Worm (Caenorhabditis elegans) whole organism, L2 larva: ENCODE measurements around the gene Y17G9B.2.

Experiments used
- C34F6.9 ChIP-seq: fragments of 150-350 bp; optimal IDR thresholded peaks from 2 replicates; lab custom pipeline; 2014; ENCODE audit warnings: missing biosample characterization, missing genetic modification characterization
- F13H6.1 ChIP-seq: sonication (generic microtip); optimal IDR thresholded peaks from 2 replicates; lab custom pipeline; 2016; ENCODE audit warnings: missing genetic modification characterization, missing compliant biosample characterization
- R02D3.7 ChIP-seq: fragments of 150-350 bp; optimal IDR thresholded peaks from 2 replicates; lab custom pipeline; 2014; ENCODE audit warnings: missing biosample characterization, missing genetic modification characterization
- Y55F3AM.14 ChIP-seq: fragments of 200-800 bp; sonication (Bioruptor generic); optimal IDR thresholded peaks from 2 replicates; lab custom pipeline; 2018; ENCODE audit warnings: mild to moderate bottlenecking, missing genetic modification characterization, missing compliant biosample characterization
- ZK546.5 ChIP-seq: sonication (generic microtip); optimal IDR thresholded peaks from 2 replicates; lab custom pipeline; 2017; ENCODE audit warnings: missing biosample characterization, missing genetic modification characterization
- ama-1 ChIP-seq: fragments of 150-350 bp; optimal IDR thresholded peaks from 2 replicates; lab custom pipeline; 2018; ENCODE audit warnings: inconsistent platforms
- blmp-1 ChIP-seq: sonication (generic microtip); optimal IDR thresholded peaks from 2 replicates; lab custom pipeline; 2017; ENCODE audit warnings: missing genetic modification characterization, mild to moderate bottlenecking, missing compliant biosample characterization, antibody characterized with exemption, moderate library complexity; ENCODE audit not compliant: insufficient read depth
- ceh-16 ChIP-seq: fragments of 150-350 bp; optimal IDR thresholded peaks from 2 replicates; lab custom pipeline; 2014; ENCODE audit warnings: missing biosample characterization, missing genetic modification characterization
- crh-2 ChIP-seq: sonication (generic microtip); optimal IDR thresholded peaks from 2 replicates; lab custom pipeline; 2017; ENCODE audit warnings: missing biosample characterization, missing genetic modification characterization
- dmd-4 ChIP-seq: sonication (generic microtip); optimal IDR thresholded peaks from 2 replicates; lab custom pipeline; 2017; ENCODE audit warnings: missing biosample characterization, missing genetic modification characterization
- egl-27 ChIP-seq: sonication (generic microtip); optimal IDR thresholded peaks from 3 replicates; lab custom pipeline; 2017; ENCODE audit warnings: missing biosample characterization, missing genetic modification reagents, missing genetic modification characterization
- elt-1 ChIP-seq: fragments of 150-350 bp; optimal IDR thresholded peaks from 2 replicates; lab custom pipeline; 2014; ENCODE audit warnings: missing biosample characterization, missing genetic modification characterization
- fos-1 ChIP-seq: fragments of 150-350 bp; optimal IDR thresholded peaks from 2 replicates; lab custom pipeline; 2014; ENCODE audit warnings: missing biosample characterization, missing genetic modification characterization
- gmeb-1 ChIP-seq: fragments of 150-350 bp; optimal IDR thresholded peaks from 2 replicates; lab custom pipeline; 2014; ENCODE audit warnings: missing biosample characterization, missing genetic modification characterization
- lin-39 ChIP-seq: fragments of 150-350 bp; optimal IDR thresholded peaks from 2 replicates; lab custom pipeline; 2014; ENCODE audit warnings: missing biosample characterization, missing genetic modification reagents, missing genetic modification characterization
- lsy-2 ChIP-seq, 2 experiments: fragments of 150-350 bp in 1 of 2; sonication (generic microtip) in 1 of 2; optimal IDR thresholded peaks; 2 replicates each; lab custom pipeline; 2014 to 2017; ENCODE audit warnings: missing biosample characterization in 2 of 2, missing genetic modification characterization in 2 of 2
- mab-5 ChIP-seq: fragments of 150-350 bp; optimal IDR thresholded peaks from 2 replicates; lab custom pipeline; 2014; ENCODE audit warnings: missing biosample characterization, missing genetic modification characterization
- mdl-1 ChIP-seq, 2 experiments: fragments of 150-350 bp in 1 of 2; sonication (generic microtip) in 1 of 2; optimal IDR thresholded peaks; 2 replicates each; lab custom pipeline; 2017; ENCODE audit warnings: missing biosample characterization in 2 of 2, missing genetic modification characterization in 2 of 2
- nhr-12 ChIP-seq: fragments of 150-350 bp; optimal IDR thresholded peaks from 2 replicates; lab custom pipeline; 2014; ENCODE audit warnings: missing biosample characterization, missing genetic modification characterization
- nhr-129 ChIP-seq: fragments of 150-350 bp; optimal IDR thresholded peaks from 2 replicates; lab custom pipeline; 2014; ENCODE audit warnings: missing biosample characterization, missing genetic modification characterization
- nhr-21 ChIP-seq: fragments of 150-350 bp; optimal IDR thresholded peaks from 2 replicates; lab custom pipeline; 2014; ENCODE audit warnings: missing biosample characterization, missing genetic modification characterization
- nhr-237 ChIP-seq: fragments of 150-350 bp; optimal IDR thresholded peaks from 2 replicates; lab custom pipeline; 2014; ENCODE audit warnings: missing biosample characterization, missing genetic modification characterization
- nhr-25 ChIP-seq: fragments of 150-350 bp; sonication (generic microtip); optimal IDR thresholded peaks from 3 replicates; lab custom pipeline; 2014; ENCODE audit warnings: missing biosample characterization, missing genetic modification characterization
- nhr-6 ChIP-seq: fragments of 150-350 bp; optimal IDR thresholded peaks from 2 replicates; lab custom pipeline; 2014; ENCODE audit warnings: missing biosample characterization, missing genetic modification characterization
- nhr-77 ChIP-seq: fragments of 150-350 bp; optimal IDR thresholded peaks from 2 replicates; lab custom pipeline; 2014; ENCODE audit warnings: missing biosample characterization, missing genetic modification characterization
- sem-4 ChIP-seq: fragments of 150-350 bp; optimal IDR thresholded peaks from 2 replicates; lab custom pipeline; 2014; ENCODE audit warnings: missing biosample characterization, missing genetic modification reagents, missing genetic modification characterization
- skn-1 ChIP-seq: sonication (generic microtip); optimal IDR thresholded peaks from 2 replicates; lab custom pipeline; 2017; ENCODE audit warnings: missing biosample characterization, missing genetic modification characterization
- sma-3 ChIP-seq: sonication (generic microtip); optimal IDR thresholded peaks from 2 replicates; lab custom pipeline; 2016; ENCODE audit warnings: missing genetic modification reagents, missing genetic modification characterization, missing compliant biosample characterization
- sma-9 ChIP-seq, 2 experiments: fragments of 150-350 bp in 1 of 2; sonication (generic microtip) in 1 of 2; optimal IDR thresholded peaks; 2 replicates each; lab custom pipeline; 2014 to 2016; ENCODE audit warnings: missing genetic modification characterization in 2 of 2, mild to moderate bottlenecking in 1 of 2, missing biosample characterization in 1 of 2, missing compliant biosample characterization in 1 of 2, missing genetic modification reagents in 1 of 2, moderate library complexity in 1 of 2
- unc-39 ChIP-seq: fragments of 150-350 bp; optimal IDR thresholded peaks from 2 replicates; lab custom pipeline; 2014; ENCODE audit warnings: missing biosample characterization, missing genetic modification characterization
- unc-55 ChIP-seq: fragments of 150-350 bp; sonication (generic microtip); optimal IDR thresholded peaks from 3 replicates; lab custom pipeline; 2014; ENCODE audit warnings: missing biosample characterization, missing genetic modification reagents, missing genetic modification characterization
- zag-1 ChIP-seq: fragments of 150-350 bp; optimal IDR thresholded peaks from 2 replicates; lab custom pipeline; 2014; ENCODE audit warnings: missing biosample characterization, missing genetic modification characterization
- ztf-4 ChIP-seq: fragments of 150-350 bp; optimal IDR thresholded peaks from 2 replicates; lab custom pipeline; 2014; ENCODE audit warnings: missing biosample characterization, missing genetic modification characterization

Y17G9B.2 gene

DNA sequence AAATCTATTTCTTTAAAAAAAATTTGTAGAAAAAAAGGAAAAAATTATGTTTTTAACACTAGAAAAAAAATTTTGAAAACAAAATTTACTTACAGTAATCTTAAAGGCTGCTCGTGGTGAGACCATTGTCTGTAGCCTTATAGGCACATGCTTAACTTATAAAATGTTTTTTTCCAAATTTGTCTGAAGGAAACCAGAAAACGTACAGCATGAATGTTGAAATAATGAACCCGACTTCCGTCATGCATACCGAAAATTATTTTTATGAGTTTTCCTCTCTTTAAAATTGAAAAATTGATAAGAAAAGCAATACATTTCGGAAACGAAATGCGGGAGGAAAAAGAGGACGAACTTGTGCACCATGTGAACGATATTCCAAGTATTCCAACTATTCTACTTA, 7.8 kb downstream of the Y17G9B.2 start, which contains the start of gene R11E3.2:
Gene R11E3.2, plus strand, starts transcription at position 301 of the 400 bp plus-strand sequence.
- no peak for TF ChIP-seq elt-1 (tag; lab: Kevin White, UChicago)
- no peak for TF ChIP-seq mab-5
- peak; percentile 29 for TF ChIP-seq fos-1

ce11 chrIV:4776001-4776400, 12.1 kb downstream of the Y17G9B.2 start, which contains the start of gene R11E3.19:
Gene R11E3.19, minus strand, starts transcription at chrIV:4776101.
- TF ChIP-seq blmp-1 (tag; lab: Kevin White, UChicago) (no peak), gmeb-1 (tag; lab: Kevin White, UChicago) (no peak), dmd-4 (no peak), lsy-2 (tag; optimal IDR thresholded peaks at IDR 0.05; lab: Kevin White, UChicago) (no peak), elt-1 (tag; lab: Kevin White, UChicago) (no peak), ztf-4 (tag; lab: Kevin White, UChicago) (no peak), nhr-77 (tag; lab: Kevin White, UChicago) (no peak), egl-27 (tag; lab: Kevin White, UChicago) (no peak), unc-39 (tag; lab: Kevin White, UChicago) (no peak), R02D3.7 (tag; lab: Kevin White, UChicago) (no peak), nhr-25 (tag; lab: Kevin White, UChicago) (no peak), nhr-129 (no peak), unc-55 (GFP tag; lab: Kevin White, UChicago) (no peak), zag-1 (tag; lab: Kevin White, UChicago) (no peak), sma-3 (GFP tag; lab: Kevin White, UChicago) (no peak), sma-9 (GFP tag; optimal IDR thresholded peaks at IDR 0.05; lab: Kevin White, UChicago) (no peak), sma-9 (tag; optimal IDR thresholded peaks at IDR 0.05; lab: Kevin White, UChicago) (no peak), crh-2 (tag; lab: Kevin White, UChicago) (no peak), sem-4 (tag; lab: Kevin White, UChicago) (no peak), skn-1 (tag; lab: Kevin White, UChicago) (no peak), ceh-16 (tag; lab: Kevin White, UChicago) (no peak)
- TF ChIP-seq, all 48 proteins: peak for 0

DNA sequence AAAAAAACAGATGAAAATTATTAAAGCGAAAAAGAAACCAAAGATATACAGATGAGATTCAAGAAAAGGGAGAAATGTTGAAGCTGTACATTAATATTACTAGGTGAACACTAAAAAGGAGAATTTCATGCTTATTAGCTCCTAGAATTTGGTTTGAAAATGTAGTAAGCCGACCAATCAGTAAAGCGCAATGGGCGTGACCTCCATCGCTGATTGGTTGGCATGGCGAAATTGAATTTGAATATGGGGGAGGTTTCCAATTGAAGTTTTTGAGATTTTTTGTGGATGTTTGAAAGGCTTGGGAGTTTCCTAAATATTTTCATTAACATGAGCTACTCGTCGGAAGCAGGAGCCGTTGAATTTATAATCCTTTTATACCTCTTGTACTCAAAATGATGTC, 12.6 kb downstream of the Y17G9B.2 start:
- TF ChIP-seq ceh-16 (tag; lab: Kevin White, UChicago) (no peak), F13H6.1 (tag; lab: Kevin White, UChicago) (no peak), dmd-4 (no peak), mab-5 (no peak), nhr-21 (tag; lab: Kevin White, UChicago) (no peak), lsy-2 (tag; optimal IDR thresholded peaks at IDR 0.05; lab: Kevin White, UChicago) (no peak), nhr-6 (no peak), unc-39 (tag; lab: Kevin White, UChicago) (no peak), nhr-237 (no peak), nhr-12 (tag; lab: Kevin White, UChicago) (no peak)

ce11 chrIV:4780129-4780528, 16.2 kb downstream of the Y17G9B.2 start, which contains the start of gene set-15:
Gene set-15, minus strand, starts transcription at chrIV:4780229.
- TF ChIP-seq nhr-12 (tag; lab: Kevin White, UChicago): no peak
- TF ChIP-seq, all 48 proteins: peak for 0

DNA sequence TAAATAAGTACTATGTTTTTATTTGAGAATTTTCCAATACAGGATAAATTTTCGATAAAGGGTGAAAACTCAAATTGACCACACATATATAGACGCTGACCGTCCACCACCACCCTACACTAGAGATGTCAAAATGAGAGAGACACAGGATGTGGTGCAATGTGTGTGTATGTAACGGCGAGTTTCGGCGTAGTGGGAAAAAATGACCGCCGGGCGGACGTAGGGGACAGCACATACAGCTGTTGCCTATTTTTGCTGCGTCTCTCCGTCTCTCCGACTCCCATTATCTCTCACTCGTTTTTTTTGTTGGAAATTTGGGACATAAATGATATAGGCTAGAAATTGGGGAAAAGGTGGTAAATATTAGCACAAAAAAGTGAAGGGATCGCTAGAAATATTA, 17.2 kb downstream of the Y17G9B.2 start:
- peak; percentile 50 for TF ChIP-seq F13H6.1 (tag; lab: Kevin White, UChicago)
- no peak for TF ChIP-seq ama-1 (lab: Kevin White, UChicago)
- no peak for TF ChIP-seq sem-4 (tag; lab: Kevin White, UChicago)
- TF ChIP-seq nhr-129: peak; percentile 7
- TF ChIP-seq unc-55 (GFP tag; lab: Kevin White, UChicago): peak; percentile 1

DNA sequence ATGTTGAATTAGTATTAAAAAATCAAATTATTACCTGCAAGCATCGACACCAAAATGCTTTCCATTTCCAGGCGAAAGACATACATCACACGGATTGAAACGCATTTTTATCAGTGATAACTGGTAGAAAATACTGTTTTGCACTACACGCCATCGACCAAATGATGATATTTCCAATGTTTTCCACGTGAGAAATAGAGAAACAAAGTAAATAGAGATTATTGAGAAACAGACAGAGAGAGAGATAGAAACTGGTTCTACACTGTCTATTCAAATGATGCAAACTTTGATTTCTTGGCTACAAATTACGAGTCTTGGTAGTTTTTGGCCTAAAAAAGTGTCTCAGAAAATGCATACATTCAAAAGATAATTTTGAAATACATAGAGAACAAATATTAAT, 24.4 kb downstream of the Y17G9B.2 start, which contains the start of gene nhr-104:
Gene nhr-104, minus strand, starts transcription at position 361 of the 400 bp plus-strand sequence.
- TF ChIP-seq nhr-129 (peak; percentile 86), sma-9 (GFP tag; optimal IDR thresholded peaks at IDR 0.05; lab: Kevin White, UChicago) (peak; percentile 74), sma-9 (tag; optimal IDR thresholded peaks at IDR 0.05; lab: Kevin White, UChicago) (no peak), Y55F3AM.14 (no peak), lin-39 (tag; lab: Kevin White, UChicago) (no peak), ZK546.5 (tag; lab: Kevin White, UChicago) (no peak), F13H6.1 (tag; lab: Kevin White, UChicago) (peak; percentile 27), nhr-77 (tag; lab: Kevin White, UChicago) (no peak), nhr-21 (tag; lab: Kevin White, UChicago) (peak; percentile 38), sma-3 (GFP tag; lab: Kevin White, UChicago) (peak; percentile 59), nhr-25 (tag; lab: Kevin White, UChicago) (peak; percentile 60), ama-1 (lab: Kevin White, UChicago) (no peak), gmeb-1 (tag; lab: Kevin White, UChicago) (peak; percentile 54), fos-1 (peak; percentile 65), mdl-1 (tag; optimal IDR thresholded peaks at IDR 0.05; lab: Kevin White, UChicago) (peak in 1 of 2 experiments; percentile 36), dmd-4 (no peak), blmp-1 (tag; lab: Kevin White, UChicago) (peak; percentile 5), skn-1 (tag; lab: Kevin White, UChicago) (peak; percentile 78), C34F6.9 (tag; lab: Kevin White, UChicago) (peak; percentile 47), lsy-2 (tag; optimal IDR thresholded peaks at IDR 0.05; lab: Kevin White, UChicago) (peak in 1 of 2 experiments; percentile 56), crh-2 (tag; lab: Kevin White, UChicago) (peak; percentile 68)
